Worm (Caenorhabditis elegans) whole organism, L1 larva: ENCODE results near the gene srg-60.

Experiments
- alr-1 ChIP-seq: fragments of 200-800 bp; sonication (Bioruptor generic); optimal IDR thresholded peaks from 2 replicates; lab custom pipeline; 2018; ENCODE audit warnings: borderline replicate concordance, mild to moderate bottlenecking, missing genetic modification characterization, missing compliant biosample characterization
- ama-1 ChIP-seq: fragments of 150-350 bp; optimal IDR thresholded peaks from 2 replicates; lab custom pipeline; 2014
- egl-27 ChIP-seq, 2 experiments: fragments of 150-350 bp in 1 of 2; sonication (generic microtip); optimal IDR thresholded peaks; 3 replicates each; lab custom pipeline; 2017 to 2018; ENCODE audit warnings: missing biosample characterization in 2 of 2, missing genetic modification characterization in 2 of 2, missing genetic modification reagents in 2 of 2
- lin-13 ChIP-seq: fragments of 150-350 bp; optimal IDR thresholded peaks from 2 replicates; lab custom pipeline; 2014; ENCODE audit warnings: missing biosample characterization, missing genetic modification reagents, missing genetic modification characterization
- mdl-1 ChIP-seq, 2 experiments: fragments of 150-350 bp; optimal IDR thresholded peaks; 2 replicates each; lab custom pipeline; 2014 to 2017; ENCODE audit warnings: missing biosample characterization in 2 of 2, missing genetic modification characterization in 2 of 2, inconsistent platforms in 1 of 2
- nhr-237 ChIP-seq: fragments of 150-350 bp; optimal IDR thresholded peaks from 2 replicates; lab custom pipeline; 2014; ENCODE audit warnings: missing biosample characterization, missing genetic modification characterization
- nhr-76 ChIP-seq: sonication (generic microtip); optimal IDR thresholded peaks from 2 replicates; lab custom pipeline; 2017; ENCODE audit warnings: missing biosample characterization, missing genetic modification characterization
- pag-3 ChIP-seq: sonication (generic microtip); optimal IDR thresholded peaks from 2 replicates; lab custom pipeline; 2017; ENCODE audit warnings: missing genetic modification characterization, mild to moderate bottlenecking, missing compliant biosample characterization, antibody characterized with exemption, borderline replicate concordance; ENCODE audit not compliant: insufficient read depth
- pax-3 ChIP-seq: fragments of 200-800 bp; sonication (Bioruptor generic); optimal IDR thresholded peaks from 2 replicates; lab custom pipeline; 2018; ENCODE audit warnings: mild to moderate bottlenecking, missing genetic modification characterization, moderate library complexity, missing compliant biosample characterization
- unc-62 ChIP-seq: fragments of 150-350 bp; optimal IDR thresholded peaks from 2 replicates; lab custom pipeline; 2014; ENCODE audit warnings: missing biosample characterization, missing genetic modification reagents, missing genetic modification characterization
- unc-86 ChIP-seq: sonication (generic microtip); optimal IDR thresholded peaks from 2 replicates; lab custom pipeline; 2016; ENCODE audit warnings: missing genetic modification characterization, missing compliant biosample characterization

DNA sequence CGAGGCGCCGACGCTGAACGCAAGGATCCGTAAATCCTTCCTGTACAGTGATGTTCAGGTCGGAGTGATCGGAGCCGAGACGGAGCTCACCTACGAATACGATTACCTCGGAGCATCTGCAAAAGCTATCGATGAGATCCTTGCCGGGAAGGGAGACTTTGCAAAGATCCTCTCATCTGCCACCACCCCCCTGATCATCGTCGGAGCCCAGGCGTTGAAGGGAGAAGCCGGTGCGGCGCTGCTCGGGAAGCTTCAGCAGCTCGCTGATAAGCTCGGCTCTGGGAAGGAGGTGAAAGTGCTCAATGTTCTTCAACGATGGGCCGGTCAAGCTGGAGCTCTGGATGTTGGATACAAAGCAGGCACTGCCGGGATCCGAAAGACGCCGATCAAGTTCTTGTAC lies 19.2 kb downstream of the srg-60 start:
- TF ChIP-seq pag-3 (tag; lab: Kevin White, UChicago): no peak
- no peak for TF ChIP-seq pax-3 (tag; lab: Kevin White, UChicago)
- no peak for TF ChIP-seq egl-27 (tag; optimal IDR thresholded peaks at IDR 0.05; lab: Kevin White, UChicago)
- no peak for TF ChIP-seq nhr-237
- TF ChIP-seq ama-1 (lab: Kevin White, UChicago): no peak
- TF ChIP-seq unc-62 (GFP tag; lab: Kevin White, UChicago): no peak
- TF ChIP-seq unc-86 (tag; lab: Kevin White, UChicago): no peak
- no peak for TF ChIP-seq mdl-1 (tag; optimal IDR thresholded peaks at IDR 0.05; lab: Kevin White, UChicago)
- TF ChIP-seq nhr-76: no peak
- TF ChIP-seq lin-13: no peak
- TF ChIP-seq alr-1 (tag; lab: Kevin White, UChicago): no peak
